Fruit fly (Drosophila melanogaster): ENCODE results near the gene CG32655.

The CG32655 gene

DNA sequence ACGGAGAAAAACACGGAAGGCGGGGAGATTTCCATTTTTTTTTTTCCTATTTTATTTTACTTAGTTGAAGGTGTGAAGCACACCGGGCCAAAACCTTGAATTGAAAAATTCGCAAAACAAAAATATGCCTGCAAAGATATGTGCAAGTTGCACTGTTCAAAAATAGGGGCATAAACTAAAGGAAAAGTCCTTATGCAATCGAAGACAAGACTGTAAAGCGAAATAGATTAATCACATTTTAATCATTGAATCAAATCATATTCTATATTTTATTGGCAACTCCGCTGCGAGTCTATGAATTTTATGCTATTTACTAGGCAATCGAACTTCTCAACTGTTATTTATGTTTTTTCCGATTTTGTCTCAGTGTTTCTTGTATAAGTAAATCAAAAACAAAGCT lies 28.1 kb downstream of the CG32655 start:
- TF ChIP-seq gem (tag; optimal IDR thresholded peaks at IDR 0.05) (peak; percentile 11), sens (GFP tag) (peak; percentile 65), dmrt11E (tag; optimal IDR thresholded peaks at IDR 0.05) (peak; percentile 19), dysf (GFP tag; IDR thresholded peaks at IDR 0.05) (no peak), zf30C (GFP tag; optimal IDR thresholded peaks at IDR 0.05) (peak; percentile 30), Hmr (GFP tag; optimal IDR thresholded peaks at IDR 0.05) (no peak), CG17359 (tag; optimal IDR thresholded peaks at IDR 0.05) (no peak), eve (GFP tag; optimal IDR thresholded peaks at IDR 0.05) (peak in 1 of 2 experiments; percentile 24)

DNA sequence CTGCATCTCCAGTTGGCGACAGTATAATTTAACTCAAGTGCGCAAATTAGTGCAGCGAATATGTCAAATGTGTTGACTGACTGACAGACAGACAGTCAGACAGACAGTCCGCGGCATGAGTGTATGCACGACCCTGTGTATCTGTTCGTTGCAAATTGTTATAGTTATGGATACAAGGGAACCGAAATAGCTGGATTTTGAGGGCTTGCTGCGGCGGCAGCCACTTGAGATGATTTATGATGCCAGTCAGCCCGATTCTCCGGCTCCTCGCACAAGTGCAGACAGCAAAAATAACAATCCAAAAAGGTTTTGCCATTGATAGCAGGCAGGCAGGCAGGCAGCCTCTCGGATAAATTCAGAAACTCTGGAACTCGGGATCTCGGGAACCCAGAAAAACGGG lies 28.5 kb downstream of the CG32655 start:
- TF ChIP-seq CG12104 (GFP tag; optimal IDR thresholded peaks at IDR 0.05) (no peak), Side (GFP tag; optimal IDR thresholded peaks at IDR 0.05) (no peak), al (GFP tag; IDR thresholded peaks at IDR 0.05) (no peak), CG11085 (GFP tag; IDR thresholded peaks at IDR 0.05) (no peak), tll (GFP tag; optimal IDR thresholded peaks at IDR 0.05) (peak in 1 of 2 experiments; percentile 56), cad (GFP tag; optimal IDR thresholded peaks at IDR 0.05) (peak; percentile 87), Poxn (GFP tag; IDR thresholded peaks at IDR 0.05) (no peak), zen (tag; optimal IDR thresholded peaks at IDR 0.05) (peak; percentile 41), gcm (GFP tag; optimal IDR thresholded peaks at IDR 0.05) (no peak), twi (tag; optimal IDR thresholded peaks at IDR 0.05) (peak; percentile 15), CG11695 (GFP tag; IDR thresholded peaks at IDR 0.05) (peak; percentile 49; the same call in 1 of the 3 replicates), en (GFP tag; optimal IDR thresholded peaks at IDR 0.05) (no peak), CG11456 (GFP tag; IDR thresholded peaks at IDR 0.05) (no peak), hth (optimal IDR thresholded peaks at IDR 0.05) (peak; percentile 38), CG15479 (GFP tag; optimal IDR thresholded peaks at IDR 0.05) (peak; percentile 73), CG8089 (GFP tag; optimal IDR thresholded peaks at IDR 0.05) (no peak), sd (tag; optimal IDR thresholded peaks at IDR 0.05) (no peak)

DNA sequence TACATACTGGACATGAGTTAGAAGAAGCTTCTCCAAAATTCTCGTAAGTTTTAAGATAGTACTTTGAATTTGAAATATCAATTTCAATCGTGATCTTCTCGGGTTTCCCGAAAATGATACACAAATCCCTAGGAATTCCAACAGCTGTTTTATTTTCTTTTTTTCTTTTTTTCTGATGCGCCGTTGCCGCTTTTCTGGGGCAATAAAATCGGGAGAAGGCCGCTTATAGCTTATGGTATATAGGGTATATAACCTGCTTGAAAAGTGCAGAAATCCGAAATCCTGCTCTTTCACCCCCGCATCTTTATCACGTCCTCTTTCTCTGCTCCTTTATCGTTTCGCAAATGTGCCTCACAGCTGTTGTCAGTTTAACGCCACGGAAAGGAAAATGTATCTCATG lies 29.5 kb downstream of the CG32655 start:
- peak; percentile 77 for TF ChIP-seq cad (GFP tag; optimal IDR thresholded peaks at IDR 0.05)
- no peak for TF ChIP-seq esg (GFP tag; conservative IDR thresholded peaks at IDR 0.05)
- peak; percentile 60 for TF ChIP-seq twi (tag; optimal IDR thresholded peaks at IDR 0.05)
- TF ChIP-seq CG3407 (GFP tag; optimal IDR thresholded peaks at IDR 0.05) = peak; percentile 86

DNA sequence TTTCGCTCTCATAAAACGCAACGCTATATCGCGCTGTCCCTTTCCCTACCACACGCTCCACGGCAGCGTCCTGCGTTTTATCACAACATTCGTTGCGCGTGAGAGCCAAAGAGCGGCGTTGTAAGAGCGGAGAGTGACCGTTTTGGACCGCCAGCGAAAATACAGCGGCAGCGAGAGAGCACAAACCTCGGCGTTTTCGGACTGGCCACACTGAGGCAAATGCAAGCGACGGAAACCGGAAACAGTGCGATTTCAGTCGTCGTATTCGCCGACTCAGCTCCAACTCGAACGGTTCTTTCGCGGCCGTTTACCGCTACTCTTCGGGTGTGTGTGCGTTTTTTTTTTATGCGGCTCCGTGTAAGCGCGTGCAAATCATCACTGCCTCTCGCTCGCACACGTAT lies 32.1 kb downstream of the CG32655 start:
- no peak; the same call in 1 of the 2 replicates for TF ChIP-seq crol (GFP tag; IDR thresholded peaks at IDR 0.05)
- peak; percentile 32; the same call in 1 of the 2 replicates for TF ChIP-seq Ptx1 (GFP tag; IDR thresholded peaks at IDR 0.05)
- TF ChIP-seq Sry-δ (GFP tag; optimal IDR thresholded peaks at IDR 0.05) = peak; percentile 29
- 0 out of 3 replicates have a peak, but pooled peaks have one; percentile 49 for TF ChIP-seq H15 (GFP tag; IDR thresholded peaks at IDR 0.05)
- peak; percentile 54; the same call in 2 of the 3 replicates for TF ChIP-seq tgo (GFP tag; IDR thresholded peaks at IDR 0.05)
- peak; percentile 12 for TF ChIP-seq disco-r (GFP tag; optimal IDR thresholded peaks at IDR 0.05)
- peak; percentile 64 for TF ChIP-seq CG32772 (GFP tag; IDR thresholded peaks at IDR 0.05)
- no peak for TF ChIP-seq eve (GFP tag; optimal IDR thresholded peaks at IDR 0.05)
- no peak for TF ChIP-seq CG2889 (GFP tag; IDR thresholded peaks at IDR 0.05)
- TF ChIP-seq Meics (GFP tag; optimal IDR thresholded peaks at IDR 0.05) = peak; percentile 77
- peak; percentile 54 for TF ChIP-seq lilli (GFP tag; optimal IDR thresholded peaks at IDR 0.05)
- peak; percentile 16 for TF ChIP-seq B-H2 (GFP tag; optimal IDR thresholded peaks at IDR 0.05)
- peak; percentile 15 for TF ChIP-seq MESR4 (GFP tag; optimal IDR thresholded peaks at IDR 0.05)
- peak; percentile 83 for TF ChIP-seq CG17328 (GFP tag; IDR thresholded peaks at IDR 0.05)
- no peak for TF ChIP-seq Tbp (GFP tag; optimal IDR thresholded peaks at IDR 0.05)
- TF ChIP-seq Drgx (GFP tag; IDR thresholded peaks at IDR 0.05) = peak; percentile 56
- TF ChIP-seq CG10431 (GFP tag; optimal IDR thresholded peaks at IDR 0.05) = peak; percentile 84
- peak; percentile 79 for TF ChIP-seq CG12659 (GFP tag; optimal IDR thresholded peaks at IDR 0.05)
- 0 out of 2 replicates have a peak, but pooled peaks have one; percentile 43 for TF ChIP-seq CG32767 (GFP tag; IDR thresholded peaks at IDR 0.05)
- peak; percentile 78 for TF ChIP-seq CG3281 (GFP tag; optimal IDR thresholded peaks at IDR 0.05)
- peak in 1 of 3 experiments; percentile 20 for TF ChIP-seq lola (GFP tag; optimal IDR thresholded peaks at IDR 0.05)
- TF ChIP-seq nau (GFP tag; optimal IDR thresholded peaks at IDR 0.05) = peak; percentile 84

Data from whole organism, embryonic.